Worm (Caenorhabditis elegans) whole organism, young adult: ENCODE results near the gene srg-51.

Experiments used
- F23B12.7 ChIP-seq: sonication (generic microtip); optimal IDR thresholded peaks from 2 replicates; lab custom pipeline; 2017; ENCODE audit warnings: missing genetic modification characterization, mild to moderate bottlenecking, missing compliant biosample characterization, antibody characterized with exemption, moderate library complexity; ENCODE audit not compliant: insufficient read depth
- F37B4.10 ChIP-seq: fragments of 200-800 bp; sonication (Bioruptor generic); IDR thresholded peaks from 2 replicates; pipeline ENCODE4 v1.3.6; 2022; ENCODE audit warnings: missing genetic modification characterization, missing compliant biosample characterization
- Y67H2A.10 ChIP-seq: fragments of 200-800 bp; sonication (Bioruptor generic); conservative IDR thresholded peaks from 2 replicates; pipeline ENCODE4 v1.3.6; 2022; ENCODE audit warnings: missing genetic modification reagents, missing genetic modification characterization, missing compliant biosample characterization
- ama-1 ChIP-seq, 3 experiments: fragments of 150-350 bp in 1 of 3; sonication (generic microtip) in 2 of 3; optimal IDR thresholded peaks; 2 replicates each; lab custom pipeline; 2014 to 2018; ENCODE audit warnings: missing biosample characterization in 2 of 3, missing genetic modification characterization in 2 of 3, missing genetic modification reagents in 2 of 3
- attf-5 ChIP-seq: fragments of 200-800 bp; sonication (Bioruptor generic); optimal IDR thresholded peaks from 2 replicates; lab custom pipeline; 2018; ENCODE audit warnings: mild to moderate bottlenecking, missing genetic modification characterization, missing compliant biosample characterization
- attf-6 ChIP-seq: fragments of 200-800 bp; sonication (Bioruptor generic); IDR thresholded peaks from 2 replicates; pipeline ENCODE4 v1.3.6; 2022; ENCODE audit warnings: missing genetic modification reagents, missing genetic modification characterization, missing compliant biosample characterization
- bed-1 ChIP-seq: fragments of 200-800 bp; sonication (Bioruptor generic); IDR thresholded peaks from 2 replicates; pipeline ENCODE4 v1.3.6; 2022; ENCODE audit warnings: missing genetic modification reagents, missing genetic modification characterization, missing compliant biosample characterization
- ceh-100 ChIP-seq: fragments of 200-800 bp; sonication (Bioruptor generic); IDR thresholded peaks from 2 replicates; pipeline ENCODE4 v1.3.6; 2022; ENCODE audit warnings: missing genetic modification reagents, missing genetic modification characterization, missing compliant biosample characterization
- ceh-58 ChIP-seq: fragments of 200-800 bp; sonication (Bioruptor generic); IDR thresholded peaks from 2 replicates; pipeline ENCODE4 v1.3.6; 2022; ENCODE audit warnings: missing genetic modification characterization, missing compliant biosample characterization
- egl-44 ChIP-seq: fragments of 200-800 bp; sonication (Bioruptor generic); IDR thresholded peaks from 2 replicates; pipeline ENCODE4 v1.3.6; 2022; ENCODE audit warnings: missing genetic modification reagents, missing genetic modification characterization, missing compliant biosample characterization
- egrh-3 ChIP-seq: fragments of 200-800 bp; sonication (Bioruptor generic); IDR thresholded peaks from 2 replicates; pipeline ENCODE4 v1.3.6; 2022; ENCODE audit warnings: missing genetic modification reagents, missing genetic modification characterization, missing compliant biosample characterization
- hmg-1.2 ChIP-seq: fragments of 200-800 bp; sonication (Bioruptor generic); IDR thresholded peaks from 2 replicates; pipeline ENCODE4 v1.3.6; 2022; ENCODE audit warnings: missing genetic modification reagents, missing genetic modification characterization, missing compliant biosample characterization
- lir-1 ChIP-seq: fragments of 200-800 bp; sonication (Bioruptor generic); conservative IDR thresholded peaks from 2 replicates; pipeline ENCODE4 v1.3.6; 2022; ENCODE audit warnings: missing genetic modification reagents, missing genetic modification characterization, missing compliant biosample characterization
- lsy-27 ChIP-seq: sonication (generic microtip); optimal IDR thresholded peaks from 2 replicates; lab custom pipeline; 2017; ENCODE audit warnings: missing genetic modification characterization, mild to moderate bottlenecking, missing compliant biosample characterization, antibody characterized with exemption, missing genotype, borderline replicate concordance; ENCODE audit not compliant: insufficient read depth
- nfya-2 ChIP-seq: fragments of 200-800 bp; sonication (Bioruptor generic); IDR thresholded peaks from 2 replicates; pipeline ENCODE4 v1.3.6; 2022; ENCODE audit warnings: missing genetic modification reagents, missing genetic modification characterization, missing compliant biosample characterization
- snpc-3.4 ChIP-seq: sonication (generic microtip); optimal IDR thresholded peaks from 2 replicates; lab custom pipeline; 2017; ENCODE audit warnings: missing genetic modification characterization, mild to moderate bottlenecking, missing compliant biosample characterization, antibody characterized with exemption, moderate library complexity, missing genotype, missing genetic modification reagents
- snpc-4 ChIP-seq, 5 experiments: fragments of 150-350 bp in 1 of 5; sonication (generic microtip) in 4 of 5; optimal IDR thresholded peaks; 2 replicates each; lab custom pipeline; 2014 to 2018; ENCODE audit warnings: missing genetic modification characterization in 5 of 5, missing biosample characterization in 3 of 5, antibody characterized with exemption in 2 of 5, mild to moderate bottlenecking in 2 of 5, missing compliant biosample characterization in 2 of 5, missing genotype in 2 of 5, moderate library complexity in 2 of 5, missing genetic modification reagents in 1 of 5
- tbp1 ChIP-seq: fragments of 200-800 bp; sonication (Bioruptor generic); optimal IDR thresholded peaks from 2 replicates; lab custom pipeline; 2018; ENCODE audit warnings: mild to moderate bottlenecking, missing genetic modification characterization, missing compliant biosample characterization
- xnd-1 ChIP-seq: sonication (generic microtip); optimal IDR thresholded peaks from 2 replicates; lab custom pipeline; 2016; ENCODE audit warnings: missing genotype, missing genetic modification reagents, missing genetic modification characterization, missing compliant biosample characterization
- ztf-22 ChIP-seq: fragments of 200-800 bp; sonication (Bioruptor generic); optimal IDR thresholded peaks from 2 replicates; lab custom pipeline; 2018; ENCODE audit warnings: mild to moderate bottlenecking, missing genetic modification characterization, moderate library complexity, missing compliant biosample characterization

Gene srg-51

DNA sequence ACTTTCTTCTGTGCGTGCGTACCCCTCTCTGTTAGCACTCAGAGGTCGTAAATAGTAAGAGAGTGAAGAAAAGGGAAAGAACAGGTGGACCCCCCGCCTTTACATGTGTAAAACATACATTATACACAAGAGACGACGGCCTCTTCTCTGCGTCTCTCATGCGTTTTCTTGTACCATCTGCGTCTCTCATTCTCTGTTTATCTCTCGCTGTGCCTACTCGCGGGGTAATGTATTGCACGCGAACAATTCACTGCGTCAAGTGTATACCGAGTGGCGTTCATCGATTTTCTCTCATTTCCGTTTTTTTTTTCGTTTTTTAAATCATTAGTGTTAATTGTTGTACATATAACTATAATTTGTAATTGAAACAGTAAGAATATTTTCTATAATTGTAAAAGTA, 33.5 kb downstream of the srg-51 start:
- TF ChIP-seq attf-6 = peak; percentile 80
- no peak for TF ChIP-seq bed-1 (GFP tag; lab: Robert Waterston, UW)
- peak; percentile 21 for TF ChIP-seq tbp1 (GFP tag; lab: Kevin White, UChicago)
- TF ChIP-seq snpc-4 (GFP tag; optimal IDR thresholded peaks at IDR 0.05; lab: Kevin White, UChicago) = peak; percentile 17
- peak in 3 of 4 experiments; percentile 46 to 87 (median 66) for TF ChIP-seq snpc-4 (tag; optimal IDR thresholded peaks at IDR 0.05; lab: Kevin White, UChicago)
- peak; percentile 90 for TF ChIP-seq hmg-1.2
- TF ChIP-seq ceh-58 (GFP tag; lab: Robert Waterston, UW) = no peak

DNA sequence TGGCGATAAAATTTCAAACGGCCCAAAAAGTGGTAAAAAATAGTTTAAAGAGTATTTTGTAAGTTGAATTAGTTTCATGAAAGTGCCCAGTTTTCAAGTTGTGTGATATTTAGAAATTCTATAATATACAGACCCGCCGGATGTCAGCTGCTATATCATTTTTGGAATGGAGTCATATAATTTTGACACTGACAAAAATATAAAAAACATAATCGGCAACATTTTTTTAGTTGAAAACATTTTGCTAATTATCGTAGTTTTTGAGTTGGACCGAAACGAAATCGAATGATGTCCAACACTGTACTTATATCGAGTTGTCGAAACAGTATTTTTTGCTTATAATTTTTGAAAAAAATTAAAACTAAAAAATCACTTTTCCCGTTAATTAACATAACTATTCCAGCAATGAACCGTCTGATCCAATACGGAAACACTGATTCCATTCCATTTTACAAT, 37.5 kb downstream of the srg-51 start, which contains the start of gene srt-44:
srt-44 (plus strand) TSS at position 406 of the 456 bp plus-strand sequence.
- TF ChIP-seq snpc-4 (GFP tag; optimal IDR thresholded peaks at IDR 0.05; lab: Kevin White, UChicago) = no peak
- TF ChIP-seq snpc-4 (tag; optimal IDR thresholded peaks at IDR 0.05; lab: Kevin White, UChicago) = peak in 1 of 4 experiments; percentile 50
- TF ChIP-seq snpc-3.4 = no peak
- TF ChIP-seq Y67H2A.10 (GFP tag; lab: Robert Waterston, UW) = no peak

DNA sequence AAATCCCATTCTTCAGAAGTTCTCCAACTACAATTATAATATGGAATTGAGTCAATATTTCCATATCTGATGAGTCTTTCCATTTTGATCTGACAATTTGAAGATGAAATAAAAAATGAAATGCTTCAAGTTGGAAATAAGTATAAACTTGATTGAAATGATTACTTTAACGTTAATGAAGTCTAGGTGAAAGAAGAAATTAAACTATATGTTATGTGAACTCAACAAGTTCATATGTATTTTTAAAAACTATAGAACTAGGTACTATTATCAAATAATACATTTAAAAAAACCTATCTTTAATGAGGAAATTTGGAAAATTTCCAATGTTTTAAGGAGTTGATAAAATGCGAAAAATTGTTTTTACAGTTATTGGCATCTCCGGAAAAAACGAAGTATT, 42.4 kb downstream of the srg-51 start, which contains the start of gene srt-49:
srt-49 (minus strand) TSS at position 101 of the 400 bp plus-strand sequence.
- TF ChIP-seq F23B12.7 (no peak), attf-5 (GFP tag; lab: Kevin White, UChicago) (no peak), xnd-1 (tag; lab: Kevin White, UChicago) (no peak), ceh-100 (GFP tag; lab: Robert Waterston, UW) (no peak), lir-1 (GFP tag; lab: Robert Waterston, UW) (no peak), lsy-27 (tag; lab: Kevin White, UChicago) (no peak), nfya-2 (GFP tag; lab: Robert Waterston, UW) (no peak), F37B4.10 (no peak), egl-44 (GFP tag; lab: Robert Waterston, UW) (no peak), ztf-22 (GFP tag; lab: Kevin White, UChicago) (no peak), egrh-3 (GFP tag; lab: Robert Waterston, UW) (no peak), ama-1 (optimal IDR thresholded peaks at IDR 0.05; lab: Kevin White, UChicago) (no peak), ama-1 (GFP tag; optimal IDR thresholded peaks at IDR 0.05; lab: Kevin White, UChicago) (no peak)
